4 fruit fly cellular contexts compared by ENCODE assay signal in the genomic region with DNA sequence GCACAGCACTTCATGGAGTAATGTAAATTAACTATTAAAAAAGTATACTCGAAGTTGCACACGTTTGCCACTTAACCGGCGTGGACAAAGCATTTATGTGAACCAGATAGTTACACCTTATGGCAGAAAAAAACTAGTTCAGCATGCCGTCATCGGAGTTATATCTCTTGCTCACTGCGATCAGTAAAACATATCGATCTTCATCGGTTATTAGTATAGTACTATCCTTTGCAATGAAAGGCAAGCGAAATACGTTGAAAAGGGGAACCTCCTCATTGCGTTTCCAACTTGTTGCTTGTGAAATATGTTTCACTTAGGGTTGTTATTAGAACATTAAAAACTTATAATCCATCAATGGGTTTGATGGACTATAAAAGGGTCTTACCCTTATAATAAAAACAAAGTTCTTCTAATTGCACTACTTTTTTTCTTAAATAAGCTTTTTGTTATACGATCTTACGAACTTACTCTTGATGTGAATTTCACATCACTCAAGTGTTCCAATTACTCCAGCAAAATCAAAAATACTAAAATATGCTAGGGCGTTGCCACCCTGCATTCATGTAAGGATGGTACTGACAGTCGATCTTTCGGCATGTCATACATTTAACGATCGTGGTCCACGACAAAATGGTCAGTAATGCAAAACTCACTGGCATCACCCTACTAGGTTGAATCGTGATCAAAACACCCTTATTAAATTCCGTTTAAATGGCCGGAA.
TF ChIP-seq lines count a peak whose summit lies in the region.

A gene (minus strand): TSS at position 113 of the 721 bp plus-strand sequence.

- TF ChIP-seq CTCF in whole organism, embryonic (GFP tag; optimal IDR thresholded peaks at IDR 0.05; lab: Kevin White, UChicago), result no peak

TF ChIP-seq in whole organism, adult, 20 proteins besides CTCF, POLR2A, EP300 and RAD21:
- TF ChIP-seq Mnt (GFP tag; optimal IDR thresholded peaks at IDR 0.05; lab: Kevin White, UChicago) (peak; percentile 8), kay (GFP tag; lab: Kevin White, UChicago; ENCODE audit: borderline replicate concordance) (no peak), bab1 (GFP tag; optimal IDR thresholded peaks at IDR 0.05; lab: Kevin White, UChicago) (peak; percentile 13), Crg-1 (GFP tag; optimal IDR thresholded peaks at IDR 0.05; lab: Kevin White, UChicago) (no peak), Hr96 (GFP tag; optimal IDR thresholded peaks at IDR 0.05; lab: Kevin White, UChicago) (no peak), CG11617 (GFP tag; optimal IDR thresholded peaks at IDR 0.05; lab: Kevin White, UChicago) (no peak), CG12768 (GFP tag; optimal IDR thresholded peaks at IDR 0.05; lab: Kevin White, UChicago) (no peak)

TF ChIP-seq in whole organism, embryonic, 481 proteins besides CTCF, POLR2A, EP300 and RAD21 (continues in another document):
- TF ChIP-seq fd3F (GFP tag; optimal IDR thresholded peaks at IDR 0.05; lab: Kevin White, UChicago) (no peak), pzg (GFP tag; optimal IDR thresholded peaks at IDR 0.05; lab: Kevin White, UChicago) (peak; percentile 58), CG7745 (tag; optimal IDR thresholded peaks at IDR 0.05; lab: Kevin White, UChicago) (no peak), crp (GFP tag; optimal IDR thresholded peaks at IDR 0.05; lab: Kevin White, UChicago) (peak in 1 of 2 experiments; percentile 1), CG30403 (GFP tag; optimal IDR thresholded peaks at IDR 0.05; lab: Kevin White, UChicago) (peak; percentile 32), CG12659 (GFP tag; optimal IDR thresholded peaks at IDR 0.05; lab: Kevin White, UChicago) (peak; percentile 48), phol (tag; optimal IDR thresholded peaks at IDR 0.05; lab: Kevin White, UChicago) (peak; percentile 81), CG12071 (GFP tag; optimal IDR thresholded peaks at IDR 0.05; lab: Kevin White, UChicago) (no peak), CG8944 (GFP tag; optimal IDR thresholded peaks at IDR 0.05; lab: Kevin White, UChicago) (peak; percentile 8), chinmo (GFP tag; IDR thresholded peaks at IDR 0.05; lab: Robert Waterston, UW; ENCODE audit: partially characterized antibody) (0 out of 4 replicates have a peak, but pooled peaks have one; percentile 29), CG10366 (GFP tag; IDR thresholded peaks at IDR 0.05; lab: Robert Waterston, UW) (peak; percentile 26; the same call in 1 of the 2 replicates), Dip3 (GFP tag; optimal IDR thresholded peaks at IDR 0.05; lab: Kevin White, UChicago) (no peak), Pdp1 (GFP tag; optimal IDR thresholded peaks at IDR 0.05; lab: Kevin White, UChicago) (peak; percentile 4 to 37), gcm2 (GFP tag; optimal IDR thresholded peaks at IDR 0.05; lab: Kevin White, UChicago) (no peak), CG2875 (GFP tag; optimal IDR thresholded peaks at IDR 0.05; lab: Kevin White, UChicago) (no peak), gro (GFP tag; optimal IDR thresholded peaks at IDR 0.05; lab: Kevin White, UChicago) (no peak), zen (tag; optimal IDR thresholded peaks at IDR 0.05; lab: Kevin White, UChicago) (peak; percentile 71), CG14050 (GFP tag; IDR thresholded peaks at IDR 0.05; lab: Robert Waterston, UW) (no peak), CG7786 (GFP tag; optimal IDR thresholded peaks at IDR 0.05; lab: Kevin White, UChicago) (peak; percentile 32), inv (GFP tag; IDR thresholded peaks at IDR 0.05; lab: Robert Waterston, UW; ENCODE audit: partially characterized antibody) (peak; percentile 21; the same call in 1 of the 2 replicates), CG11723 (GFP tag; optimal IDR thresholded peaks at IDR 0.05; lab: Kevin White, UChicago) (no peak), amos (GFP tag; IDR thresholded peaks at IDR 0.05; lab: Robert Waterston, UW; ENCODE audit: partially characterized antibody) (peak; percentile 62), CG30431 (GFP tag; optimal IDR thresholded peaks at IDR 0.05; lab: Kevin White, UChicago) (no peak)

TF ChIP-seq in whole organism, prepupa, 60 proteins besides CTCF, POLR2A, EP300 and RAD21:
- TF ChIP-seq Sox14 (GFP tag; optimal IDR thresholded peaks at IDR 0.05; lab: Kevin White, UChicago) (peak; percentile 67), pdm3 (GFP tag; optimal IDR thresholded peaks at IDR 0.05; lab: Kevin White, UChicago) (peak; percentile 38), CG10631 (GFP tag; optimal IDR thresholded peaks at IDR 0.05; lab: Kevin White, UChicago) (peak; percentile 34), CG6808 (GFP tag; optimal IDR thresholded peaks at IDR 0.05; lab: Kevin White, UChicago) (no peak), fd59A (GFP tag; optimal IDR thresholded peaks at IDR 0.05; lab: Kevin White, UChicago) (no peak)
TF ChIP-seq in whole organism, prepupa: peak in this region for 3.

TF ChIP-seq in whole organism, wandering third instar larva, 38 proteins besides CTCF, POLR2A, EP300 and RAD21:
- TF ChIP-seq sv (GFP tag; optimal IDR thresholded peaks at IDR 0.05; lab: Kevin White, UChicago) (no peak), dl (GFP tag; optimal IDR thresholded peaks at IDR 0.05; lab: Kevin White, UChicago; ENCODE audit: insufficient read depth in 1 of 2, partially characterized antibody in 2 of 2) (peak; percentile 49 to 75), Hr83 (GFP tag; optimal IDR thresholded peaks at IDR 0.05; lab: Kevin White, UChicago; ENCODE audit: poor library complexity, severe bottlenecking) (no peak), Vsx2 (GFP tag; optimal IDR thresholded peaks at IDR 0.05; lab: Kevin White, UChicago; ENCODE audit: partially characterized antibody) (peak; percentile 98), br (GFP tag; optimal IDR thresholded peaks at IDR 0.05; lab: Kevin White, UChicago) (no peak), fru (GFP tag; optimal IDR thresholded peaks at IDR 0.05; lab: Kevin White, UChicago) (no peak), sage (GFP tag; optimal IDR thresholded peaks at IDR 0.05; lab: Kevin White, UChicago) (no peak), psq (GFP tag; optimal IDR thresholded peaks at IDR 0.05; lab: Kevin White, UChicago) (no peak), Dif (GFP tag; optimal IDR thresholded peaks at IDR 0.05; lab: Kevin White, UChicago; ENCODE audit: partially characterized antibody) (peak; percentile 97), jim (GFP tag; optimal IDR thresholded peaks at IDR 0.05; lab: Kevin White, UChicago) (no peak), dmrt93B (GFP tag; optimal IDR thresholded peaks at IDR 0.05; lab: Kevin White, UChicago) (no peak), woc (GFP tag; optimal IDR thresholded peaks at IDR 0.05; lab: Kevin White, UChicago) (peak; percentile 41), N (GFP tag; optimal IDR thresholded peaks at IDR 0.05; lab: Kevin White, UChicago) (peak; percentile 97)
